Worm (Caenorhabditis elegans): ENCODE results near the gene lido-10.

- TF ChIP-seq ctbp-1 (GFP tag; IDR thresholded peaks at IDR 0.05) = no peak
- no peak for TF ChIP-seq mdl-1 (tag; optimal IDR thresholded peaks at IDR 0.05)
- TF ChIP-seq madf-9 (GFP tag; conservative IDR thresholded peaks at IDR 0.05) = no peak
- no peak for TF ChIP-seq unc-62 (GFP tag; optimal IDR thresholded peaks at IDR 0.05 in 1 of 2)
- TF ChIP-seq unc-62 (tag; optimal IDR thresholded peaks at IDR 0.05) = no peak
These were observed 15.2 kb upstream of the lido-10 start for ce11 chrII:2987122-2987556.
